Worm (Caenorhabditis elegans) whole organism, L4/young adult: ENCODE measurements around the gene W06G6.10.

Experiments
- W03F9.2 ChIP-seq: fragments of 150-350 bp; optimal IDR thresholded peaks from 2 replicates; lab custom pipeline; 2014; ENCODE audit warnings: missing biosample characterization, missing genetic modification characterization
- dao-5 ChIP-seq: sonication (generic microtip); optimal IDR thresholded peaks from 2 replicates; lab custom pipeline; 2016; ENCODE audit warnings: missing genotype, missing genetic modification characterization, moderate library complexity, missing compliant biosample characterization
- him-1 ChIP-seq: sonication (generic microtip); optimal IDR thresholded peaks from 2 replicates; lab custom pipeline; 2016; ENCODE audit warnings: missing genotype, missing genetic modification reagents, missing genetic modification characterization, missing compliant biosample characterization

The W06G6.10 gene

DNA sequence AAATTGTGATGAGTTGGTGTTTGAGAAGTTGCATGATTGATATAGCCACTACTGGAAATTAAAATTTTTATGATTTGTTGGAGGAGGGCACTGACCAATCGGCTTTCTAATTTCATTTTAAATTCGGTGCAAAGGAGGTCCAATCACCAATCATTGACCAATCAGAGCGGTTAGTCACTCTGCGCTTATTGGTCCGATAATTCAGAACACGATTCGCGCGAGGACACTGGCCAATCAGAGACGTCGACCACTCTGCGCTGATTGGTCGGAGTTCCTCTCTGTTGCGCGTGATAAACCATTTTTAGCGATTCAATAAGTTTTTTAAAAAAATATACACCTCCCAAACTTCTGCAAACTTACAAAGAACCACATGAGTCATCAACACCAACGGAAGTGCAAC is 47.2 kb downstream of the W06G6.10 start:
- TF ChIP-seq dao-5 = no peak
- TF ChIP-seq W03F9.2 (tag; lab: Kevin White, UChicago) = no peak
- TF ChIP-seq him-1 (tag; lab: Kevin White, UChicago) = no peak

- TF ChIP-seq him-1 (tag; lab: Kevin White, UChicago) (no peak), W03F9.2 (tag; lab: Kevin White, UChicago) (no peak), dao-5 (no peak)
Observed at ce11 chrV:16598437-16598836, 48.6 kb downstream of the W06G6.10 start.
